Worm (Caenorhabditis elegans): ENCODE measurements around the gene phat-3.

ce11 chrV:4019188-4019587 is 24.5 kb upstream of the phat-3 start, which contains the start of gene K09D9.3:
- TF ChIP-seq ces-1 (GFP tag; optimal IDR thresholded peaks at IDR 0.05) (no peak), sem-2 (GFP tag; optimal IDR thresholded peaks at IDR 0.05) (no peak), ztf-11 (tag; optimal IDR thresholded peaks at IDR 0.05) (no peak), pha-4 (tag; optimal IDR thresholded peaks at IDR 0.05) (no peak), mep-1 (tag; optimal IDR thresholded peaks at IDR 0.05) (no peak), unc-62 (GFP tag; optimal IDR thresholded peaks at IDR 0.05) (no peak), snpc-4 (tag; optimal IDR thresholded peaks at IDR 0.05) (no peak), unc-39 (tag; optimal IDR thresholded peaks at IDR 0.05) (no peak), lsy-2 (tag; optimal IDR thresholded peaks at IDR 0.05) (no peak), drap-1 (GFP tag; optimal IDR thresholded peaks at IDR 0.05) (no peak), M03D4.4 (tag; optimal IDR thresholded peaks at IDR 0.05) (no peak), blmp-1 (tag; optimal IDR thresholded peaks at IDR 0.05) (no peak), ham-2 (GFP tag; optimal IDR thresholded peaks at IDR 0.05) (no peak)
